Fruit fly (Drosophila melanogaster) whole organism, embryonic: ENCODE results near the gene rhea.

Experiments
- Awh ChIP-seq: fragments of 200-800 bp; sonication (Bioruptor generic); IDR thresholded peaks from 2 replicates; pipeline ENCODE4, ENCODE4 v1.3.6; 2022; ENCODE audit warnings: missing biosample characterization, missing genetic modification characterization
- B-H1 ChIP-seq: fragments of 200-800 bp; sonication (Bioruptor generic); IDR thresholded peaks from 3 replicates; pipeline ENCODE4 v1.3.6; 2022; ENCODE audit warnings: missing biosample characterization, missing genetic modification characterization
- BtbVII ChIP-seq: fragments of 200-800 bp; sonication (Bioruptor generic); optimal IDR thresholded peaks from 3 replicates; lab custom pipeline; 2017; ENCODE audit warnings: missing biosample characterization, mild to moderate bottlenecking, missing genetic modification characterization
- CG10959 ChIP-seq: fragments of 200-800 bp; sonication (Bioruptor generic); IDR thresholded peaks from 2 replicates; pipeline ENCODE4 v1.3.6; 2022; ENCODE audit warnings: missing biosample characterization, missing genetic modification characterization
- CG11398 ChIP-seq: fragments of 200-800 bp; sonication (Bioruptor generic); optimal IDR thresholded peaks from 2 replicates; lab custom pipeline; 2016; ENCODE audit warnings: missing biosample characterization, missing genetic modification characterization
- CG11560 ChIP-seq: fragments of 200-800 bp; sonication (Bioruptor generic); IDR thresholded peaks from 3 replicates; pipeline ENCODE4 v1.3.6; 2022; ENCODE audit warnings: missing biosample characterization, missing genetic modification characterization
- CG12299 ChIP-seq: fragments of 200-800 bp; sonication (Bioruptor generic); optimal IDR thresholded peaks from 2 replicates; lab custom pipeline; 2018; ENCODE audit warnings: missing biosample characterization, mild to moderate bottlenecking, missing genetic modification characterization
- CG13123 ChIP-seq: fragments of 200-800 bp; sonication (Bioruptor generic); optimal IDR thresholded peaks from 2 replicates; lab custom pipeline; 2016; ENCODE audit warnings: missing biosample characterization, missing genetic modification characterization
- CG15514 ChIP-seq: fragments of 200-800 bp; sonication (Bioruptor generic); optimal IDR thresholded peaks from 3 replicates; lab custom pipeline; 2017; ENCODE audit warnings: missing biosample characterization, missing genetic modification characterization, mild to moderate bottlenecking, moderate library complexity, missing genetic modification reagents
- CG2120 ChIP-seq: fragments of 200-800 bp; sonication (Bioruptor generic); optimal IDR thresholded peaks from 3 replicates; lab custom pipeline; 2016; ENCODE audit warnings: missing biosample characterization, missing genetic modification characterization
- CG32767 ChIP-seq: fragments of 200-800 bp; sonication (Bioruptor generic); IDR thresholded peaks from 2 replicates; pipeline ENCODE4 v1.3.6; 2022; ENCODE audit warnings: missing biosample characterization, missing genetic modification characterization
- CG3847 ChIP-seq: fragments of 200-800 bp; sonication (Bioruptor generic); IDR thresholded peaks from 2 replicates; pipeline ENCODE4 v1.3.6; 2022; ENCODE audit warnings: missing biosample characterization, missing genetic modification characterization
- CG3995 ChIP-seq: fragments of 200-800 bp; sonication (Bioruptor generic); optimal IDR thresholded peaks from 3 replicates; lab custom pipeline; 2016; ENCODE audit warnings: missing biosample characterization, missing genetic modification characterization
- CG6813 ChIP-seq: fragments of 200-800 bp; sonication (Bioruptor generic); optimal IDR thresholded peaks from 2 replicates; lab custom pipeline; 2017; ENCODE audit warnings: missing biosample characterization, missing genetic modification characterization, mild to moderate bottlenecking, moderate library complexity, missing genetic modification reagents
- CG7839 ChIP-seq: fragments of 200-800 bp; sonication (Bioruptor generic); optimal IDR thresholded peaks from 3 replicates; lab custom pipeline; 2018; ENCODE audit warnings: missing biosample characterization, mild to moderate bottlenecking, missing genetic modification characterization, moderate library complexity
- CG8281 ChIP-seq: fragments of 200-800 bp; sonication (Bioruptor generic); optimal IDR thresholded peaks from 2 replicates; lab custom pipeline; 2018; ENCODE audit warnings: missing biosample characterization, mild to moderate bottlenecking, missing genetic modification characterization, moderate library complexity
- CG8765 ChIP-seq: fragments of 200-800 bp; sonication (Bioruptor generic); IDR thresholded peaks from 2 replicates; pipeline ENCODE4 v1.3.6; 2022; ENCODE audit warnings: missing biosample characterization, missing genetic modification characterization
- CG9932 ChIP-seq: fragments of 200-800 bp; sonication (Bioruptor generic); IDR thresholded peaks from 2 replicates; pipeline ENCODE4 v1.3.6; 2022; ENCODE audit warnings: missing biosample characterization, missing genetic modification characterization
- D19B ChIP-seq: fragments of 200-800 bp; sonication (Bioruptor generic); optimal IDR thresholded peaks from 2 replicates; lab custom pipeline; 2017; ENCODE audit warnings: missing biosample characterization, mild to moderate bottlenecking, missing genetic modification characterization
- Doc2 ChIP-seq: fragments of 200-800 bp; sonication (Bioruptor generic); IDR thresholded peaks from 2 replicates; pipeline ENCODE4 v1.3.6; 2022; ENCODE audit warnings: missing biosample characterization, missing genetic modification characterization
- Dref ChIP-seq: fragments of 200-800 bp; sonication (Bioruptor generic); IDR thresholded peaks from 2 replicates; pipeline ENCODE4 v1.3.6; 2022; ENCODE audit warnings: missing biosample characterization, missing genetic modification characterization
- ERR ChIP-seq: fragments of 200-800 bp; sonication (Bioruptor generic); optimal IDR thresholded peaks from 2 replicates; lab custom pipeline; 2016; ENCODE audit warnings: missing biosample characterization, missing genetic modification characterization
- Fer1 ChIP-seq: fragments of 200-800 bp; sonication (Bioruptor generic); optimal IDR thresholded peaks from 2 replicates; lab custom pipeline; 2017; ENCODE audit warnings: missing biosample characterization, mild to moderate bottlenecking, missing genetic modification characterization
- Fer2 ChIP-seq: fragments of 200-800 bp; sonication (Bioruptor generic); optimal IDR thresholded peaks from 2 replicates; lab custom pipeline; 2018; ENCODE audit warnings: missing biosample characterization, mild to moderate bottlenecking, missing genetic modification characterization, moderate library complexity
- HLH3B ChIP-seq: fragments of 200-800 bp; sonication (Bioruptor generic); IDR thresholded peaks from 2 replicates; pipeline ENCODE4 v1.3.6; 2022; ENCODE audit warnings: missing biosample characterization, missing genetic modification characterization
- Kr ChIP-seq: fragments of 200-800 bp; sonication (Bioruptor generic); optimal IDR thresholded peaks from 2 replicates; lab custom pipeline; 2017; ENCODE audit warnings: missing biosample characterization, mild to moderate bottlenecking, missing genetic modification characterization
- MBD-R2 ChIP-seq: fragments of 200-800 bp; sonication (Bioruptor generic); IDR thresholded peaks from 2 replicates; pipeline ENCODE4 v1.3.6; 2022; ENCODE audit warnings: missing biosample characterization, missing genetic modification characterization
- Scr ChIP-seq: fragments of 200-800 bp; sonication (Bioruptor generic); IDR thresholded peaks from 2 replicates; pipeline ENCODE4 v1.3.6; 2022; ENCODE audit warnings: missing biosample characterization, missing genetic modification characterization; ENCODE audit not compliant: partially characterized antibody
- Sox102F ChIP-seq: fragments of 200-800 bp; sonication (Bioruptor generic); optimal IDR thresholded peaks from 2 replicates; lab custom pipeline; 2018; ENCODE audit warnings: missing biosample characterization, mild to moderate bottlenecking, missing genetic modification characterization, moderate library complexity
- Stat92E ChIP-seq, 3 experiments: fragments of >200 bp in 2 of 3; fragments of 200-800 bp in 1 of 3; sonication (Bioruptor generic) in 1 of 3; optimal IDR thresholded peaks; 2 replicates each; lab custom pipeline; 2017 to 2019; ENCODE audit warnings: missing biosample characterization in 3 of 3, missing genetic modification characterization in 3 of 3, mild to moderate bottlenecking in 1 of 3, moderate library complexity in 1 of 3
- ash1 ChIP-seq: fragments of 200-800 bp; sonication (Bioruptor generic); optimal IDR thresholded peaks from 2 replicates; lab custom pipeline; 2018; ENCODE audit warnings: missing biosample characterization, mild to moderate bottlenecking, missing genetic modification characterization
- cato ChIP-seq: fragments of 200-800 bp; sonication (Bioruptor generic); optimal IDR thresholded peaks from 2 replicates; lab custom pipeline; 2016; ENCODE audit warnings: missing biosample characterization, missing genetic modification characterization, borderline replicate concordance
- chm ChIP-seq: fragments of 200-800 bp; sonication (Bioruptor generic); IDR thresholded peaks from 2 replicates; pipeline ENCODE4 v1.3.6; 2022; ENCODE audit warnings: missing biosample characterization, missing genetic modification characterization
- chn ChIP-seq: fragments of 200-800 bp; sonication (Bioruptor generic); optimal IDR thresholded peaks from 2 replicates; lab custom pipeline; 2016; ENCODE audit warnings: missing biosample characterization, missing genetic modification characterization
- corto ChIP-seq: fragments of 200-800 bp; sonication (Bioruptor generic); optimal IDR thresholded peaks from 2 replicates; lab custom pipeline; 2016; ENCODE audit warnings: missing biosample characterization, mild to moderate bottlenecking, missing genetic modification characterization, moderate library complexity
- crc ChIP-seq: fragments of 200-800 bp; sonication (Bioruptor generic); optimal IDR thresholded peaks from 2 replicates; lab custom pipeline; 2016; ENCODE audit warnings: missing biosample characterization, missing genetic modification characterization
- crol ChIP-seq: fragments of 200-800 bp; sonication (Bioruptor generic); IDR thresholded peaks from 2 replicates; pipeline ENCODE4 v1.3.6; 2022; ENCODE audit warnings: missing biosample characterization, missing genetic modification characterization
- eve ChIP-seq, 2 experiments: fragments of >200 bp; optimal IDR thresholded peaks; 2 replicates each; lab custom pipeline; 2017; ENCODE audit warnings: missing biosample characterization in 2 of 2, missing genetic modification characterization in 2 of 2
- fru ChIP-seq: fragments of >200 bp; optimal IDR thresholded peaks from 2 replicates; lab custom pipeline; 2017
- hb ChIP-seq: fragments of 200-800 bp; sonication (Bioruptor generic); IDR thresholded peaks from 3 replicates; pipeline ENCODE4 v1.3.6; 2022; ENCODE audit warnings: missing biosample characterization, missing genetic modification characterization; ENCODE audit not compliant: partially characterized antibody
- knrl ChIP-seq: fragments of 200-800 bp; sonication (Bioruptor generic); IDR thresholded peaks from 3 replicates; pipeline ENCODE4 v1.3.6; 2022; ENCODE audit warnings: missing biosample characterization, missing genetic modification characterization; ENCODE audit not compliant: partially characterized antibody
- mirr ChIP-seq: fragments of 200-800 bp; sonication (Bioruptor generic); optimal IDR thresholded peaks from 3 replicates; lab custom pipeline; 2018; ENCODE audit warnings: missing biosample characterization, mild to moderate bottlenecking, missing genetic modification characterization
- pita ChIP-seq: fragments of 200-800 bp; sonication (Bioruptor generic); optimal IDR thresholded peaks from 2 replicates; lab custom pipeline; 2017; ENCODE audit warnings: missing biosample characterization, mild to moderate bottlenecking, missing genetic modification characterization
- salm ChIP-seq: fragments of 200-800 bp; sonication (Bioruptor generic); optimal IDR thresholded peaks from 2 replicates; lab custom pipeline; 2018; ENCODE audit warnings: missing biosample characterization, mild to moderate bottlenecking, missing genetic modification characterization
- sens ChIP-seq: fragments of 200-800 bp; sonication (Bioruptor generic); peaks from one replicate; lab custom pipeline; 2016; ENCODE audit warnings: missing biosample characterization, missing genetic modification characterization
- slp2 ChIP-seq: fragments of 200-800 bp; sonication (Bioruptor generic); optimal IDR thresholded peaks from 2 replicates; lab custom pipeline; 2016; ENCODE audit warnings: missing biosample characterization, missing genetic modification characterization
- sob ChIP-seq: fragments of 200-800 bp; sonication (Bioruptor generic); IDR thresholded peaks from 2 replicates; pipeline ENCODE4 v1.3.6; 2022; ENCODE audit warnings: missing biosample characterization, missing genetic modification characterization
- tap ChIP-seq: fragments of 200-800 bp; optimal IDR thresholded peaks from 3 replicates; lab custom pipeline; 2019; ENCODE audit warnings: missing biosample characterization, mild to moderate bottlenecking, missing genetic modification characterization, moderate library complexity
- wor ChIP-seq: fragments of 200-800 bp; sonication (Bioruptor generic); IDR thresholded peaks from 2 replicates; pipeline ENCODE4 v1.3.6; 2022; ENCODE audit warnings: missing biosample characterization, missing genetic modification characterization
- z ChIP-seq: fragments of 200-800 bp; sonication (Bioruptor generic); IDR thresholded peaks from 3 replicates; pipeline ENCODE4 v1.3.6; 2022; ENCODE audit warnings: missing biosample characterization, missing genetic modification characterization

The rhea gene

dm6 chr3L:8534386-8535306 lies 10.2 kb upstream of the rhea start, which contains the start of gene ergic53 (continued):
- TF ChIP-seq CG8765 = no peak
- no peak for TF ChIP-seq Fer2 (tag; lab: Kevin White, UChicago)
- no peak for TF ChIP-seq z
- peak; percentile 1 for TF ChIP-seq tap (tag; lab: Kevin White, UChicago)
- TF ChIP-seq CG7839 (tag; lab: Kevin White, UChicago) = no peak
- peak; percentile 78 for TF ChIP-seq hb
- TF ChIP-seq chn (GFP tag; lab: Kevin White, UChicago) = peak; percentile 13
- no peak for TF ChIP-seq CG12299 (tag; lab: Kevin White, UChicago)
- no peak for TF ChIP-seq CG6813 (GFP tag; lab: Kevin White, UChicago)
- no peak for TF ChIP-seq CG2120 (GFP tag; lab: Kevin White, UChicago)
- no peak for TF ChIP-seq sob (GFP tag; lab: Robert Waterston, UW)
- no peak for TF ChIP-seq CG11560 (tag; lab: Robert Waterston, UW)
- TF ChIP-seq CG15514 (GFP tag; lab: Kevin White, UChicago) = peak; percentile 28
- TF ChIP-seq crc (GFP tag; lab: Kevin White, UChicago) = no peak
- peak; percentile 91 for TF ChIP-seq crol (GFP tag; lab: Robert Waterston, UW)
- TF ChIP-seq pita (GFP tag; lab: Kevin White, UChicago) = no peak
- no peak for TF ChIP-seq fru (lab: Kevin White, UChicago)
- no peak for TF ChIP-seq HLH3B (GFP tag; lab: Robert Waterston, UW)
- TF ChIP-seq MBD-R2 (GFP tag; lab: Robert Waterston, UW) = peak; percentile 87
- TF ChIP-seq slp2 (GFP tag; lab: Kevin White, UChicago) = no peak
- TF ChIP-seq CG32767 (GFP tag; lab: Robert Waterston, UW) = no peak
- no peak for TF ChIP-seq chm (GFP tag; lab: Robert Waterston, UW)
- TF ChIP-seq Dref (GFP tag; lab: Robert Waterston, UW) = peak; percentile 82
- TF ChIP-seq Scr (GFP tag; lab: Robert Waterston, UW) = peak; percentile 75
- TF ChIP-seq Stat92E (GFP tag; optimal IDR thresholded peaks at IDR 0.05; lab: Kevin White, UChicago) = peak in 1 of 3 experiments; percentile 52
- no peak for TF ChIP-seq mirr (GFP tag; lab: Kevin White, UChicago)
- TF ChIP-seq corto = no peak
- no peak for TF ChIP-seq wor (GFP tag; lab: Robert Waterston, UW)
- no peak for TF ChIP-seq CG9932
- no peak for TF ChIP-seq Kr (GFP tag; lab: Kevin White, UChicago)
- no peak for TF ChIP-seq CG10959 (GFP tag; lab: Robert Waterston, UW)
- TF ChIP-seq cato (GFP tag; lab: Kevin White, UChicago) = no peak
- no peak for TF ChIP-seq salm (tag; lab: Kevin White, UChicago)
- peak; percentile 56 for TF ChIP-seq Fer1 (GFP tag; lab: Kevin White, UChicago)
- TF ChIP-seq CG8281 (tag; lab: Kevin White, UChicago) = no peak
- no peak for TF ChIP-seq ERR
- no peak for TF ChIP-seq Sox102F (GFP tag; lab: Kevin White, UChicago)
- TF ChIP-seq eve (GFP tag; optimal IDR thresholded peaks at IDR 0.05; lab: Kevin White, UChicago) = no peak
- TF ChIP-seq CG13123 (GFP tag; lab: Kevin White, UChicago) = no peak
- no peak for TF ChIP-seq ash1 (GFP tag; lab: Kevin White, UChicago)
- no peak for TF ChIP-seq CG11398 (GFP tag; lab: Kevin White, UChicago)
- no peak for TF ChIP-seq D19B
- no peak for TF ChIP-seq BtbVII
- TF ChIP-seq CG3995 (GFP tag; lab: Kevin White, UChicago) = no peak
- peak; percentile 32 for TF ChIP-seq sens (GFP tag; lab: Kevin White, UChicago)
- no peak for TF ChIP-seq B-H1 (GFP tag; lab: Robert Waterston, UW)
- TF ChIP-seq Awh (GFP tag; lab: Robert Waterston, UW) = no peak
- TF ChIP-seq Doc2 (GFP tag; lab: Robert Waterston, UW) = no peak
- TF ChIP-seq knrl (GFP tag; lab: Robert Waterston, UW) = peak; percentile 66; the same call in 2 of the 3 replicates
- no peak for TF ChIP-seq CG3847
